Worm (Caenorhabditis elegans) whole organism, midembryonic: Measurements from ENCODE around the gene srh-284.

Experiments used
- T22C8.4 ChIP-seq: fragments of 200-800 bp; sonication (Bioruptor generic); IDR thresholded peaks from 2 replicates; pipeline ENCODE4 v1.3.6; 2022; ENCODE audit warnings: missing genetic modification characterization, missing compliant biosample characterization
- cog-1 ChIP-seq: sonication (generic microtip); optimal IDR thresholded peaks from 2 replicates; lab custom pipeline; 2016; ENCODE audit warnings: missing genetic modification characterization, missing compliant biosample characterization
- flt-1 ChIP-seq: fragments of 200-800 bp; sonication (Bioruptor generic); IDR thresholded peaks from 2 replicates; pipeline ENCODE4 v1.3.6; 2022; ENCODE audit warnings: missing genetic modification characterization, missing compliant biosample characterization
- klf-2 ChIP-seq: fragments of 200-800 bp; sonication (Bioruptor generic); conservative IDR thresholded peaks from 2 replicates; pipeline ENCODE4 v1.3.6; 2022; ENCODE audit warnings: missing genetic modification reagents, missing genetic modification characterization, missing compliant biosample characterization
- med-1 ChIP-seq: sonication (generic microtip); optimal IDR thresholded peaks from 2 replicates; lab custom pipeline; 2017; ENCODE audit warnings: missing genetic modification characterization, mild to moderate bottlenecking, missing compliant biosample characterization, antibody characterized with exemption, missing genetic modification reagents; ENCODE audit not compliant: insufficient read depth
- ref-1 ChIP-seq: fragments of 200-800 bp; sonication (Bioruptor generic); conservative IDR thresholded peaks from 2 replicates; pipeline ENCODE4 v1.3.6; 2022; ENCODE audit warnings: missing genetic modification reagents, missing genetic modification characterization, missing compliant biosample characterization
- tab-1 ChIP-seq: fragments of 200-800 bp; sonication (Bioruptor generic); IDR thresholded peaks from 2 replicates; pipeline ENCODE4 v1.3.6; 2022; ENCODE audit warnings: missing genetic modification characterization, missing compliant biosample characterization
- ztf-23 ChIP-seq: fragments of 200-800 bp; sonication (Bioruptor generic); IDR thresholded peaks from 2 replicates; pipeline ENCODE4 v1.3.6; 2022; ENCODE audit warnings: missing genetic modification reagents, missing genetic modification characterization, missing compliant biosample characterization
- ztf-29 ChIP-seq: fragments of 200-800 bp; sonication (Bioruptor generic); IDR thresholded peaks from 2 replicates; pipeline ENCODE4 v1.3.6; 2022; ENCODE audit warnings: missing genetic modification reagents, missing genetic modification characterization, missing compliant biosample characterization

Gene srh-284

ce11 chrV:17777624-17778023, 10.3 kb downstream of the srh-284 start, which contains the start of gene C47A10.12:
C47A10.12 (plus strand) TSS chrV:17777924.
- TF ChIP-seq cog-1 (tag; lab: Kevin White, UChicago): no peak
- no peak for TF ChIP-seq flt-1 (GFP tag; lab: Robert Waterston, UW)
- TF ChIP-seq klf-2 (GFP tag; lab: Robert Waterston, UW): no peak
- TF ChIP-seq T22C8.4 (GFP tag; lab: Robert Waterston, UW): no peak
- TF ChIP-seq tab-1 (GFP tag; lab: Robert Waterston, UW): no peak
- TF ChIP-seq ztf-29: no peak
- TF ChIP-seq ref-1 (GFP tag; lab: Robert Waterston, UW): no peak

- TF ChIP-seq tab-1 (GFP tag; lab: Robert Waterston, UW): no peak
- no peak for TF ChIP-seq klf-2 (GFP tag; lab: Robert Waterston, UW)
- TF ChIP-seq T22C8.4 (GFP tag; lab: Robert Waterston, UW): no peak
- TF ChIP-seq ztf-29: no peak
- TF ChIP-seq ref-1 (GFP tag; lab: Robert Waterston, UW): no peak
- no peak for TF ChIP-seq med-1 (GFP tag; lab: Kevin White, UChicago)
- TF ChIP-seq cog-1 (tag; lab: Kevin White, UChicago): no peak
- no peak for TF ChIP-seq ztf-23
- no peak for TF ChIP-seq flt-1 (GFP tag; lab: Robert Waterston, UW)
These were observed 12.9 kb downstream of the srh-284 start for ce11 chrV:17780285-17780684.

DNA sequence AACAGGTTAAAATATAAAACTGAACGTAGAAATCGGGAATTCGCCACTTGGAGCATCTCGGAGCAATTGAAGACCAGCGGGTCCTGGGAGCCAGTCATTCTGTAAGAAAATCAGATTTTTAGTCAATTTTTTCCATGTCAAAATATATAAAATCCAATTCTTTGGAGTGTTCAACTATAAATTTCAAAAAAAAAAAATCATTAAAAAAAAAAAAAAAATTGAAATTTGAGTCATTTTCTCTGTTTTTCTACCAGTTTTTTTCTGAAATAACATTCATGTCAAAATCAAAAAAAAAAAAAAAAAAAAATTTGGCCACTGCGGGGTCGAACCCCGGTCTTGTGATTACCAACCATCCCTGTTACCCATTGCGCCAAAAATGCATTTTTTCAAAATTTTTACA, 16.2 kb downstream of the srh-284 start, which contains the start of gene srab-12:
srab-12 (minus strand) TSS at position 101 of the 400 bp plus-strand sequence.
- TF ChIP-seq ztf-29 (no peak), klf-2 (GFP tag; lab: Robert Waterston, UW) (no peak), tab-1 (GFP tag; lab: Robert Waterston, UW) (no peak), flt-1 (GFP tag; lab: Robert Waterston, UW) (no peak), ref-1 (GFP tag; lab: Robert Waterston, UW) (no peak), T22C8.4 (GFP tag; lab: Robert Waterston, UW) (no peak), cog-1 (tag; lab: Kevin White, UChicago) (no peak), ztf-23 (no peak), med-1 (GFP tag; lab: Kevin White, UChicago) (no peak)

ce11 chrV:17784363-17784762, 17.0 kb downstream of the srh-284 start:
- TF ChIP-seq tab-1 (GFP tag; lab: Robert Waterston, UW): no peak
- TF ChIP-seq klf-2 (GFP tag; lab: Robert Waterston, UW): no peak
- TF ChIP-seq med-1 (GFP tag; lab: Kevin White, UChicago): no peak
- TF ChIP-seq ztf-23: no peak
- TF ChIP-seq cog-1 (tag; lab: Kevin White, UChicago): no peak
- TF ChIP-seq flt-1 (GFP tag; lab: Robert Waterston, UW): no peak
- no peak for TF ChIP-seq ref-1 (GFP tag; lab: Robert Waterston, UW)
- TF ChIP-seq ztf-29: no peak
- no peak for TF ChIP-seq T22C8.4 (GFP tag; lab: Robert Waterston, UW)

DNA sequence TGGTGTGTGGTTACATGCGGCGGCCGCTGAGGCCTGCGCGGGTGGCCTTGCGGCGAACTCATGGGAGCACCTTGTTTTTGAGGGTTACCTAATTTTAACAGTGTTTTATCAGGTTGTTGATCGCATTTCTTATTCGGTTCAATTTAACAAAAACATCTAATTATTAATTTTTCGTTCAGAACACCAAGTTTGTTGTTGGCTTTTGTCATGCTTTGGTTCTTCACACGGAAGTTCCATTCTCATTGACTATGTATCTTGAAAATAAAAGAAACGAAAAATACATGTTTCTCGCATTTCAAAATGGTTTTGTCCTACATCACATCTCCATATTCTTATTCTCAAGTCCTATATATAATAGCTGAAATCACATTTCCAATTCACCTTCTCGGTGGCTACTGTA, 22.8 kb downstream of the srh-284 start, which contains the start of gene srh-290:
srh-290 (plus strand) TSS at position 301 of the 400 bp plus-strand sequence.
- TF ChIP-seq ref-1 (GFP tag; lab: Robert Waterston, UW) (no peak), flt-1 (GFP tag; lab: Robert Waterston, UW) (no peak), med-1 (GFP tag; lab: Kevin White, UChicago) (no peak), klf-2 (GFP tag; lab: Robert Waterston, UW) (no peak), ztf-23 (no peak), cog-1 (tag; lab: Kevin White, UChicago) (no peak), ztf-29 (no peak), tab-1 (GFP tag; lab: Robert Waterston, UW) (no peak), T22C8.4 (GFP tag; lab: Robert Waterston, UW) (no peak)

- TF ChIP-seq ztf-23 (no peak), cog-1 (tag; lab: Kevin White, UChicago) (no peak), tab-1 (GFP tag; lab: Robert Waterston, UW) (no peak), ztf-29 (no peak), T22C8.4 (GFP tag; lab: Robert Waterston, UW) (no peak), med-1 (GFP tag; lab: Kevin White, UChicago) (no peak), flt-1 (GFP tag; lab: Robert Waterston, UW) (no peak), ref-1 (GFP tag; lab: Robert Waterston, UW) (no peak), klf-2 (GFP tag; lab: Robert Waterston, UW) (no peak)
These were observed 26.6 kb downstream of the srh-284 start, which contains the start of gene srh-289 for ce11 chrV:17793986-17794385. srh-289 (minus strand) TSS chrV:17794086.

- TF ChIP-seq tab-1 (GFP tag; lab: Robert Waterston, UW): no peak
- no peak for TF ChIP-seq cog-1 (tag; lab: Kevin White, UChicago)
- TF ChIP-seq ref-1 (GFP tag; lab: Robert Waterston, UW): no peak
- no peak for TF ChIP-seq ztf-29
- TF ChIP-seq flt-1 (GFP tag; lab: Robert Waterston, UW): no peak
- TF ChIP-seq T22C8.4 (GFP tag; lab: Robert Waterston, UW): no peak
- TF ChIP-seq klf-2 (GFP tag; lab: Robert Waterston, UW): no peak
- no peak for TF ChIP-seq med-1 (GFP tag; lab: Kevin White, UChicago)
- no peak for TF ChIP-seq ztf-23
These were observed 28.3 kb downstream of the srh-284 start, which contains the start of gene srh-288 for ce11 chrV:17795655-17796054. srh-288 (minus strand) TSS chrV:17795755.

DNA sequence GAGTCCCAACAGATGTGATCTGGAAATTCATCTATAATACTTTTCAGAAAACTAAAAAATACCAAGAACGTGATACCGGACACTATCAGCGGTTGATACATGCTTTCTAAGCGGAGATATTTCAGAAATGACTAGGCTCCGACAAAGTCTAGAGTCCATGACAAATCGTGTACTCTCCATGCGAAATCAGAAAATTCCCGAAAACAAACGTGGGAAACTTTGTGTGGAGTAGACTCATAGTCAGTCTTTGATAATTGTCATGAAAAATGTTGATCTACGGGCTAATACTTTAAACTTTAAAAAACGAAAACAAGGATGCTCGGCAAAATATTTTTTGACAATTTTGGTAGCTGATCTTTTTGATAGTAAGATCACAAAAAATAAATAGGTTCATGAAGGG, 31.4 kb downstream of the srh-284 start, which contains the start of gene srx-18:
srx-18 (minus strand) TSS at position 101 of the 400 bp plus-strand sequence.
- TF ChIP-seq klf-2 (GFP tag; lab: Robert Waterston, UW) (no peak), cog-1 (tag; lab: Kevin White, UChicago) (no peak), tab-1 (GFP tag; lab: Robert Waterston, UW) (no peak), ztf-23 (no peak), T22C8.4 (GFP tag; lab: Robert Waterston, UW) (no peak)

DNA sequence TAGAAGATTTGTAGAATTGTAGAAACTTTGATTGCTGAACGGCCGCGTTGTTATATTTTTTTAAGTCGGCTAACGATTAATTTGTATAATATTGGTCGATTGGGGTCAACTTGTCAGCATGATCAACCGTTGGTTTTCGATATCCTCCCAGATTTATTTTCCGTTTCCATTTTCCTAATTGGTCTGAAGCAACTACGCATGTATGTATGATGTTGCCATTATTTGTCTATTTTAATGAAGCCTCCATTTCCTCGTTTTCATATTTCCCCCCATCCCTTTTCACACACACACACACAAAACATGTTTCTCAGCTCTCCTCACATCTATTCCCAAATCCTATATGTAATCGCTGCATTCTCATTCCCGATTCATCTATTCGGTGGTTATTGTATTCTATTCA, 33.2 kb downstream of the srh-284 start, which contains the start of gene srh-287:
srh-287 (plus strand) TSS at position 301 of the 400 bp plus-strand sequence.
- TF ChIP-seq med-1 (GFP tag; lab: Kevin White, UChicago): no peak
- TF ChIP-seq ref-1 (GFP tag; lab: Robert Waterston, UW): no peak
- TF ChIP-seq ztf-29: no peak
- no peak for TF ChIP-seq cog-1 (tag; lab: Kevin White, UChicago)
- TF ChIP-seq tab-1 (GFP tag; lab: Robert Waterston, UW): no peak
- no peak for TF ChIP-seq flt-1 (GFP tag; lab: Robert Waterston, UW)
- no peak for TF ChIP-seq klf-2 (GFP tag; lab: Robert Waterston, UW)
- no peak for TF ChIP-seq ztf-23
- TF ChIP-seq T22C8.4 (GFP tag; lab: Robert Waterston, UW): no peak
